Fruit fly (Drosophila melanogaster): ENCODE results near the gene Eogt.

DNA sequence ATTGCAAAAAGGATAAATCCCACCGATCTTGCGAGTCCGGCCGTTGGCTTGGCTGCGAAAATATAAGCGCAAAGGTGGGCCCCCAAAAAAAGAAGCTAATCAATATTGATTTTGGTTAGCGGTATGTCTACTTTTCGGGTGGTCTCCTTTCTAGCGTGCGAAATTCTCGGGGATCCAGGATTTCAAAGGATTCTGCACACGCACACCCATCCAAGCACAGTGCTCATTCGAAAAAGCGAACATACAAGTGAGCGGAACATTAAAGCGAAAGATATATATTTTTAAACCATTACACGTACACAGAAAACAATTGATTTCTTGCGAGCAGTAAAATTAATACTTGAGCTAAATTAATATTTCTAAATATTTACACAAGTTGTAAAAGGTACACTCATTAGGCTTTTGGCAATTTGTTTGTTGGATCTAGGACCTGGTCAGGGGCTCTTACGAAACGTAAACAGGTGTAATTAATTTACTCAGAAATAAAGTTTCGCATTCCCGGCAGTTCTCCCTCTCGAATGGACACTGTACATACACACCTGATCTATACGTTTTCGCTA lies 15.2 kb upstream of the Eogt start:
- TF ChIP-seq esn (GFP tag; optimal IDR thresholded peaks at IDR 0.05): peak; percentile 20
- no peak for TF ChIP-seq CG6854 (GFP tag; optimal IDR thresholded peaks at IDR 0.05)
